Fruit fly (Drosophila melanogaster): ENCODE measurements around the gene cic.
A peak's percentile ranks its signal among the peaks of the same experiment; 100 is the strongest.

Gene cic

DNA sequence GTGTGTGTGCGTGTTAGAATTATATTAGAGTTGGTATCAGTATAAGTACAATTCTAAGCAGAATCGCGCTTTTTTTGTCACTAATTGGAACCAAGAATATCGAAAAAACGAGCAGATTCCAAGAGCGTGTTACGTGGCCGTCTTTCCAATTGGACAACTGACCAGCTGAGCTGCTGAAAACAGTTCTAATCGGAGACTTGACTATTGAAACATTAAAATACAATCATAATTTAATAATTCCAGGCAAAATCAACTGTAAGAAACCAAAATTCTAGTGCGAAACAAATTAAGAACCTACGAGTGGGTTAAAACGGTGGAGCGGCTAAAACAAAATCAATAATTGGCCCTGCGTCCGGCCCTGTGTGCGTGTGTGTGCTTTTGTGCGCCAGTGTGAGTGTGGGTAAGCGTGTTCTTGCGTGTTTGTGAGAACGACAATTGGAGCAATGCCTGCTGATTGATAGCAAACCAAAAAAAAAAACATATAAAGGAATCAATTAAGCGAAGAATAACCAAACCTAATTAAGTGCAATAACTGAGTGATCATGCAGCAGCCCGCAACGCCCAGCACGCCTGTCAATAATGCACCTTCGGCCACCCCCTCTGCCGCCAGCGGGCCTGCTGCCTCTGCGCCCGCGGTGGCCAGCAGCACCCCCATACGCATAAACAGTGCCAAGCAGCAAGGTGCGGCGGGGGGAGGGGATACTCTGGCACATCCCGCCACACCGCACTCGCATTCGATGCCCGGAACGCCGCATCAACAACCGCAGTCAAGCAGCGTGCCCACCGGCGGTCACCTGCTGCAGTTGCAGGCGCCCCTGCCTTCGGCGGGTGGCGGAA lies 57.3 kb downstream of the cic start (continued):
- TF ChIP-seq CG8319 (GFP tag; optimal IDR thresholded peaks at IDR 0.05) (no peak), lz (GFP tag; optimal IDR thresholded peaks at IDR 0.05) (no peak), svp (GFP tag) (peak; percentile 66), CG9139 (GFP tag; optimal IDR thresholded peaks at IDR 0.05) (no peak), acj6 (GFP tag; optimal IDR thresholded peaks at IDR 0.05) (no peak)

DNA sequence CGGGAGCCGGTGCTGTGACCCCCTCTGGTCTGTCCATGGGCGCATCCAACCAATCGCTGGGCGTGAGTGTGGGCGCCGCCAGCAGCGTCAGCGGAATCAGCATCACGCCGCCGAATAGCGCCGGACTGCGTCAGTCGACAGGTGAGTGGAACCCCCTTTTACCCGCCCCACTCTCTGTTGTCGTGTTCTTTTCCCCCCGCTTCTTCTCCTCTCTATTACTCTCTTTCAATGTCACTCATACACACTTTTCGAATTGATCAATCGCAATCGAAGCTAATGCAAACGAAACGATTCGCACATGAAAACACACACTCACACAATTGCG lies 57.9 kb downstream of the cic start:
- TF ChIP-seq Gug (GFP tag; IDR thresholded peaks at IDR 0.05) (no peak), acj6 (GFP tag; optimal IDR thresholded peaks at IDR 0.05) (no peak), ss (GFP tag; optimal IDR thresholded peaks at IDR 0.05) (no peak), fkh (GFP tag; optimal IDR thresholded peaks at IDR 0.05) (no peak), CG10669 (GFP tag; optimal IDR thresholded peaks at IDR 0.05) (no peak), Sox14 (GFP tag; optimal IDR thresholded peaks at IDR 0.05) (no peak), achi (GFP tag; optimal IDR thresholded peaks at IDR 0.05) (no peak), Sox15 (GFP tag; optimal IDR thresholded peaks at IDR 0.05) (no peak), CG6854 (GFP tag; optimal IDR thresholded peaks at IDR 0.05) (no peak), Hr4 (GFP tag; optimal IDR thresholded peaks at IDR 0.05) (no peak), spab (GFP tag; optimal IDR thresholded peaks at IDR 0.05) (no peak), CG11902 (GFP tag; optimal IDR thresholded peaks at IDR 0.05) (no peak), Eip78C (GFP tag) (no peak)

DNA sequence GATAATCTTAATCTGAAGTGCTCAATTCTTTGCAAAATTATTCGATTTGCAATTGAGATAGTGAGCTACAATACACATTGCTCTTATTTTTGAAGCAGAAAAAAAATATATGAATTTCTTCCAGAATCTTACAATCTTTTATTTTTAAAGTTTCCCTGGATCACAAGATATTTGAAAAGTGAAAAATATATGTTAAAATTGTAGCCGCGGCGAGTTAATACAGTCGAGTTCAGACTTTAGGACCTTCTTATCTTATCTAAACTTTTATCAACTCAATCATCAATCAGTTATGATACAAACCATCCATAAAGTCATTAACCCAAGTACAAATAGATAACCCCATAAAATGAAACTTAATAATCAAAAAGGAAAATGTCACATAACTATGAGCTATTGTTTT lies 58.3 kb downstream of the cic start:
- TF ChIP-seq Eip75B (GFP tag; optimal IDR thresholded peaks at IDR 0.05) (peak; percentile 10), Hr4 (GFP tag; optimal IDR thresholded peaks at IDR 0.05) (peak; percentile 31), CG11294 (GFP tag; IDR thresholded peaks at IDR 0.05) (no peak), Sox102F (GFP tag; optimal IDR thresholded peaks at IDR 0.05) (peak; percentile 19), net (GFP tag; optimal IDR thresholded peaks at IDR 0.05) (peak; percentile 2), CG32006 (GFP tag; optimal IDR thresholded peaks at IDR 0.05) (peak; percentile 53), acj6 (GFP tag; optimal IDR thresholded peaks at IDR 0.05) (peak; percentile 12), Lpt (GFP tag; optimal IDR thresholded peaks at IDR 0.05) (no peak), Eip78C (GFP tag) (peak; percentile 71), achi (GFP tag; optimal IDR thresholded peaks at IDR 0.05) (peak; percentile 5), Hr39 (GFP tag; optimal IDR thresholded peaks at IDR 0.05) (peak; percentile 24), salr (GFP tag; optimal IDR thresholded peaks at IDR 0.05) (peak in 1 of 2 experiments; percentile 30), Met (GFP tag; optimal IDR thresholded peaks at IDR 0.05) (peak; percentile 49), pdm3 (GFP tag; optimal IDR thresholded peaks at IDR 0.05) (peak; percentile 7), vri (GFP tag; optimal IDR thresholded peaks at IDR 0.05) (peak; percentile 55), svp (GFP tag) (peak; percentile 49), CG34406 (GFP tag; optimal IDR thresholded peaks at IDR 0.05) (no peak), CG6792 (GFP tag; optimal IDR thresholded peaks at IDR 0.05) (no peak), OdsH (GFP tag; optimal IDR thresholded peaks at IDR 0.05) (peak; percentile 26), esn (GFP tag; optimal IDR thresholded peaks at IDR 0.05) (peak; percentile 11), CG6276 (GFP tag; optimal IDR thresholded peaks at IDR 0.05) (peak; percentile 36)

DNA sequence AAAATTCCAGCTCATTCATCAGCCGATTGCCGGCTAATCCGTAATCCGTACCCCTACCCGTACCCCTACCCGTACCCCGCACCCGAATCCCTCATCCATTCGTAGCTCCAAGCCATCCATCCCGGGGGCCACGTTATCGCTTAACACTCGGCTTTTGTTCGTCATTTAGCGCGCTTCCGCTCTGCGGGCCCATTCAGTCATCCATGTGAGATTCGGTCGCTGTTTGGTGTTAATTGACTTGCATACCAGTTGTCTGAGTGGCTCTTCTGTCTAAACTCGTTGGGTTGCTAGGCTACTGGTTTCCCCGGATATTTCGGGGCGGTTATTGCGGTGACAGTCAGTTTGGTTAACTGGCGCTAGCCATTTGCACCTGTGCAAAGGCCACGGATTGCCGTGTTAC lies 58.8 kb downstream of the cic start:
- TF ChIP-seq CG1621 (tag; optimal IDR thresholded peaks at IDR 0.05): peak; percentile 2
- TF ChIP-seq Lpt (GFP tag; optimal IDR thresholded peaks at IDR 0.05): no peak
- no peak for TF ChIP-seq pdm3 (GFP tag; optimal IDR thresholded peaks at IDR 0.05)
- peak; percentile 85 for TF ChIP-seq svp (GFP tag)
- TF ChIP-seq fkh (GFP tag; optimal IDR thresholded peaks at IDR 0.05): peak; percentile 19

DNA sequence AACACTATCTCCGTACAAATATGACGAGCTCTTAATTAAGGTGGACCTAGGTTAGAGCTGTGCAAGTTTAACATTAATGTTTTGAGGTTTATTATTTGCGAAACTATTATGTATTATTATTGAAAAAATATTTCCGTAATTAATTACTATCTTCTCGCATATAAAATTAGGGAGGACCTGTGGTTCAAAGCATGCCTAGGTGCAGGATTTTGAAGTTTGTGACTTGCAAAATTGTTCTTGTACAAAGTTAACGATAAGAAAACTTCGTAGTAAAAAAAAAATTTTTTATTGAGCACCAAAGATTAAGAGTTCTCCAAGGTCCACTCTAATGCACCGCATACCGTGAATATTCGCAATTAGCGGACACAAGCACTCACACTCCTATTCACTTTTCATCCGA lies 60.3 kb downstream of the cic start:
- TF ChIP-seq CG6854 (GFP tag; optimal IDR thresholded peaks at IDR 0.05) (no peak), CG7368 (GFP tag; optimal IDR thresholded peaks at IDR 0.05) (peak; percentile 68), esn (GFP tag; optimal IDR thresholded peaks at IDR 0.05) (peak; percentile 60), Ets96B (tag; optimal IDR thresholded peaks at IDR 0.05) (peak; percentile 75), CG11762 (GFP tag; optimal IDR thresholded peaks at IDR 0.05; ENCODE audit: insufficient read depth) (peak; percentile 82), Gug (GFP tag; IDR thresholded peaks at IDR 0.05) (peak; percentile 77), CG8632 (GFP tag; optimal IDR thresholded peaks at IDR 0.05) (peak; percentile 33), Eip75B (GFP tag; optimal IDR thresholded peaks at IDR 0.05) (peak; percentile 71), CG8119 (GFP tag; IDR thresholded peaks at IDR 0.05) (peak; percentile 92), Eip93F (GFP tag; optimal IDR thresholded peaks at IDR 0.05) (no peak), Smox (GFP tag; optimal IDR thresholded peaks at IDR 0.05) (peak; percentile 42), achi (GFP tag; optimal IDR thresholded peaks at IDR 0.05) (peak; percentile 65), Hr4 (GFP tag; optimal IDR thresholded peaks at IDR 0.05) (peak; percentile 83), net (GFP tag; optimal IDR thresholded peaks at IDR 0.05) (peak; percentile 81), CG6792 (GFP tag; optimal IDR thresholded peaks at IDR 0.05) (peak; percentile 39), acj6 (GFP tag; optimal IDR thresholded peaks at IDR 0.05) (peak; percentile 51), Sox14 (GFP tag; optimal IDR thresholded peaks at IDR 0.05) (peak; percentile 47), CG4318 (GFP tag; optimal IDR thresholded peaks at IDR 0.05) (peak; percentile 66)
